Worm (Caenorhabditis elegans): ENCODE results near the gene F21D5.9.

DNA sequence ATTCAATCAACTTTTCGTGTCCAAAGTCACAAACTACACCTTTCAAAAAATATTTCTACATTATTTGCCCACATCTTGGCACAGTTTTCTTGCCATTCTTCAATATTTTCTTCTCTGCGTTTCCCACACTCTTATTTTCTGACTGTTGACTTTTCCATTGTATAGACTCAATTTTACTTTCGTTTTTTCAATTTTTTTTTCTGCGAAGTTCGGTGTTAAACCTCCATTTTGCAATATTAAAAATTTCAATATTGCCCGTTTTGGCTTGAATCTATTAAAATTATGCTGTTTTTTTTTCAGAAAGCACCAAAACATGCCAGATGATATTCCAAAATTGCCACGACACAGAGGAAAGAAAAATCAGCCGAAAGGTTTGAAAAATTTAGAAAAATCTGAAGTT is 40.7 kb downstream of the F21D5.9 start, which contains the start of gene cdc-50.B:
- no peak for TF ChIP-seq nfya-1 (tag; optimal IDR thresholded peaks at IDR 0.05)
- TF ChIP-seq F13H6.1 (tag; optimal IDR thresholded peaks at IDR 0.05) = no peak
- TF ChIP-seq dve-1 (tag; optimal IDR thresholded peaks at IDR 0.05) = no peak
- no peak for TF ChIP-seq che-1 (tag; optimal IDR thresholded peaks at IDR 0.05)
